Fruit fly (Drosophila melanogaster): ENCODE results near the gene CG9458.
A peak's percentile ranks its signal among the peaks of the same experiment; 100 is the strongest.

CG9458 gene

DNA sequence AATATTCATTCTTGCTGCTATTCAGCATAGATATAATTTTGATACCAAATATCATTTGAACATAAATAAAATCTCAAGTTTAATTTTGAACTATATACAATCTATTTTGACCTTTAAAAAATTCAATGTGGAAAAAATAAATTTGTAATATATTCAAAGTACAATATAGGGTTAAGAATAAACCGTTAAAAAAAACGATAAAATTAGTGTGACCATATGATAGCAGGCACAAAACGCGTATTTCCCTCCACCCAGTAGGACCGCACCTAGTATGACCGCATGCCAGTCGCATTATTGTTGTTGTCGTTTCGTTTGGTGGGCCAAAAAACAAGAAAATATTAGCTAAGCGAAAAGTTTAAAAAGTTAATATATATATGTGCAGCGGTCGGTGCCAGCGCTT, 26.7 kb downstream of the CG9458 start, which contains the start of gene CG8516 (continued):
- TF ChIP-seq bab2 (GFP tag; optimal IDR thresholded peaks at IDR 0.05) (no peak), CoRest (tag; optimal IDR thresholded peaks at IDR 0.05) (peak; percentile 53), CG2712 (tag; optimal IDR thresholded peaks at IDR 0.05) (peak; percentile 30), tap (tag; optimal IDR thresholded peaks at IDR 0.05) (no peak), CG1529 (GFP tag; optimal IDR thresholded peaks at IDR 0.05) (no peak), ash1 (GFP tag; optimal IDR thresholded peaks at IDR 0.05) (no peak), Atf3 (GFP tag; optimal IDR thresholded peaks at IDR 0.05) (peak; percentile 13), CG8924 (tag; optimal IDR thresholded peaks at IDR 0.05) (peak; percentile 23), CG11504 (tag; optimal IDR thresholded peaks at IDR 0.05) (no peak), gcm (GFP tag; optimal IDR thresholded peaks at IDR 0.05) (no peak), bigmax (GFP tag; optimal IDR thresholded peaks at IDR 0.05) (peak; percentile 38), CG12659 (GFP tag; optimal IDR thresholded peaks at IDR 0.05) (peak; percentile 57), HLH3B (GFP tag; IDR thresholded peaks at IDR 0.05) (no peak), CG17829 (tag; optimal IDR thresholded peaks at IDR 0.05) (peak; percentile 39), Sin3A (optimal IDR thresholded peaks at IDR 0.05) (peak; percentile 21), CG3995 (GFP tag; optimal IDR thresholded peaks at IDR 0.05) (peak; percentile 68), CG4404 (GFP tag; IDR thresholded peaks at IDR 0.05) (no peak), Myb (GFP tag; optimal IDR thresholded peaks at IDR 0.05) (peak; percentile 95), CG14710 (tag; optimal IDR thresholded peaks at IDR 0.05) (peak; percentile 48), CG4360 (GFP tag; IDR thresholded peaks at IDR 0.05) (peak; percentile 90), bowl (GFP tag; IDR thresholded peaks at IDR 0.05) (0 out of 2 replicates have a peak, but pooled peaks have one; percentile 39), HHEX (GFP tag; optimal IDR thresholded peaks at IDR 0.05) (no peak), Meics (GFP tag; optimal IDR thresholded peaks at IDR 0.05) (peak; percentile 0), Med (GFP tag) (peak; percentile 70), Dp (GFP tag; optimal IDR thresholded peaks at IDR 0.05) (peak; percentile 49), E2f2 (GFP tag; IDR thresholded peaks at IDR 0.05) (peak; percentile 49), CG15479 (GFP tag; optimal IDR thresholded peaks at IDR 0.05) (no peak), CG12391 (tag; optimal IDR thresholded peaks at IDR 0.05) (peak; percentile 33), CG9797 (GFP tag; optimal IDR thresholded peaks at IDR 0.05) (peak; percentile 93), CG4617 (GFP tag; optimal IDR thresholded peaks at IDR 0.05; ENCODE audit: borderline replicate concordance) (peak; percentile 91), sens (GFP tag) (peak; percentile 68), trem (tag; optimal IDR thresholded peaks at IDR 0.05) (peak; percentile 60), MBD-R2 (GFP tag; IDR thresholded peaks at IDR 0.05) (peak; percentile 81), Sry-δ (GFP tag; optimal IDR thresholded peaks at IDR 0.05) (peak; percentile 30), dati (GFP tag; IDR thresholded peaks at IDR 0.05) (no peak), MTF-1 (GFP tag; optimal IDR thresholded peaks at IDR 0.05; ENCODE audit: borderline replicate concordance) (peak; percentile 2), CG2120 (GFP tag; optimal IDR thresholded peaks at IDR 0.05) (peak; percentile 41), CG8089 (GFP tag; optimal IDR thresholded peaks at IDR 0.05) (no peak), Adf1 (GFP tag; IDR thresholded peaks at IDR 0.05) (0 out of 2 replicates have a peak, but pooled peaks have one; percentile 10), Aef1 (GFP tag; IDR thresholded peaks at IDR 0.05) (peak; percentile 67), lilli (GFP tag; optimal IDR thresholded peaks at IDR 0.05) (peak; percentile 19), Sry-β (GFP tag; optimal IDR thresholded peaks at IDR 0.05) (peak; percentile 80), CG33213 (GFP tag; optimal IDR thresholded peaks at IDR 0.05) (no peak), CG17912 (GFP tag; optimal IDR thresholded peaks at IDR 0.05) (peak; percentile 0), CG10147 (GFP tag; optimal IDR thresholded peaks at IDR 0.05) (peak; percentile 20), nmo (GFP tag; optimal IDR thresholded peaks at IDR 0.05) (peak; percentile 36), CG7928 (GFP tag; optimal IDR thresholded peaks at IDR 0.05) (no peak), CG17361 (GFP tag; IDR thresholded peaks at IDR 0.05) (0 out of 3 replicates have a peak, but pooled peaks have one; percentile 15), MESR4 (GFP tag; optimal IDR thresholded peaks at IDR 0.05) (peak; percentile 74), CG11695 (GFP tag; IDR thresholded peaks at IDR 0.05) (0 out of 3 replicates have a peak, but pooled peaks have one; percentile 16), Lhr (GFP tag; optimal IDR thresholded peaks at IDR 0.05) (peak; percentile 33)
